Worm (Caenorhabditis elegans) whole organism, mixed stage, embryonic: ENCODE results near the gene lon-8.
"Not testable (repeated sequence)": the region's sequence is repeated elsewhere in the genome, so short reads cannot be mapped to it uniquely, and the experiment has no call there.

Experiments
- M03D4.4 ChIP-seq: sonication (generic microtip); optimal IDR thresholded peaks from 2 replicates; lab custom pipeline; 2017; ENCODE audit warnings: mild to moderate bottlenecking, missing genetic modification characterization, missing compliant biosample characterization
- bed-3 ChIP-seq: fragments of 200-800 bp; sonication (Bioruptor generic); optimal IDR thresholded peaks from 3 replicates; lab custom pipeline; 2018; ENCODE audit warnings: mild to moderate bottlenecking, missing genetic modification characterization, moderate library complexity, missing compliant biosample characterization
- blmp-1 ChIP-seq: fragments of 150-350 bp; optimal IDR thresholded peaks from 2 replicates; lab custom pipeline; 2014; ENCODE audit warnings: missing biosample characterization, missing genetic modification characterization
- ceh-39 ChIP-seq: fragments of 150-350 bp; optimal IDR thresholded peaks from 2 replicates; lab custom pipeline; 2014; ENCODE audit warnings: missing biosample characterization, missing genetic modification characterization
- ceh-83 ChIP-seq: fragments of 200-800 bp; sonication (Bioruptor generic); optimal IDR thresholded peaks from 2 replicates; lab custom pipeline; 2018; ENCODE audit warnings: mild to moderate bottlenecking, missing genetic modification characterization, missing compliant biosample characterization
- cnd-1 ChIP-seq: fragments of 200-800 bp; sonication (Bioruptor generic); optimal IDR thresholded peaks from 2 replicates; lab custom pipeline; 2018; ENCODE audit warnings: mild to moderate bottlenecking, missing genetic modification characterization, missing compliant biosample characterization
- drap-1 ChIP-seq: fragments of 200-800 bp; sonication (Bioruptor generic); optimal IDR thresholded peaks from 3 replicates; lab custom pipeline; 2018; ENCODE audit warnings: mild to moderate bottlenecking, missing genetic modification characterization, missing compliant biosample characterization
- elt-1 ChIP-seq: sonication (generic microtip); optimal IDR thresholded peaks from 2 replicates; lab custom pipeline; 2017; ENCODE audit warnings: missing genetic modification characterization, mild to moderate bottlenecking, missing compliant biosample characterization, antibody characterized with exemption, moderate library complexity, borderline replicate concordance; ENCODE audit not compliant: insufficient read depth
- elt-3 ChIP-seq: fragments of 150-350 bp; optimal IDR thresholded peaks from 2 replicates; lab custom pipeline; 2014; ENCODE audit warnings: missing biosample characterization, missing genetic modification characterization
- flh-1 ChIP-seq: fragments of 200-800 bp; sonication (Bioruptor generic); optimal IDR thresholded peaks from 2 replicates; lab custom pipeline; 2018; ENCODE audit warnings: mild to moderate bottlenecking, missing genetic modification characterization, moderate library complexity, missing compliant biosample characterization
- ham-2 ChIP-seq: fragments of 200-800 bp; sonication (Bioruptor generic); optimal IDR thresholded peaks from 2 replicates; lab custom pipeline; 2018; ENCODE audit warnings: mild to moderate bottlenecking, missing genetic modification characterization, missing compliant biosample characterization
- hlh-1 ChIP-seq: fragments of 150-350 bp; optimal IDR thresholded peaks from 2 replicates; lab custom pipeline; 2014; ENCODE audit warnings: missing biosample characterization, missing genetic modification reagents, missing genetic modification characterization
- lin-13 ChIP-seq: fragments of 150-350 bp; optimal IDR thresholded peaks from 2 replicates; lab custom pipeline; 2014; ENCODE audit warnings: missing biosample characterization, missing genetic modification characterization
- lin-32 ChIP-seq: fragments of 200-800 bp; sonication (Bioruptor generic); optimal IDR thresholded peaks from 2 replicates; lab custom pipeline; 2018; ENCODE audit warnings: mild to moderate bottlenecking, missing genetic modification characterization, missing compliant biosample characterization
- lsy-2 ChIP-seq: fragments of 150-350 bp; optimal IDR thresholded peaks from 2 replicates; lab custom pipeline; 2014; ENCODE audit warnings: missing biosample characterization, missing genetic modification characterization
- mab-5 ChIP-seq: fragments of 150-350 bp; optimal IDR thresholded peaks from 2 replicates; lab custom pipeline; 2014; ENCODE audit warnings: missing biosample characterization, missing genetic modification characterization
- mls-2 ChIP-seq: sonication (generic microtip); optimal IDR thresholded peaks from 2 replicates; lab custom pipeline; 2016; ENCODE audit warnings: mild to moderate bottlenecking, missing genetic modification characterization, moderate library complexity, missing compliant biosample characterization
- nhr-12 ChIP-seq: fragments of 150-350 bp; optimal IDR thresholded peaks from 2 replicates; lab custom pipeline; 2014; ENCODE audit warnings: missing biosample characterization, missing genetic modification characterization
- nhr-2 ChIP-seq: fragments of 150-350 bp; optimal IDR thresholded peaks from 2 replicates; lab custom pipeline; 2014; ENCODE audit warnings: missing biosample characterization, missing genetic modification characterization
- nhr-28 ChIP-seq: fragments of 150-350 bp; optimal IDR thresholded peaks from 2 replicates; lab custom pipeline; 2014; ENCODE audit warnings: missing biosample characterization, missing genetic modification characterization
- nhr-76 ChIP-seq: sonication (generic microtip); optimal IDR thresholded peaks from 2 replicates; lab custom pipeline; 2017; ENCODE audit warnings: missing biosample characterization, missing genetic modification characterization
- pha-4 ChIP-seq: fragments of 150-350 bp; optimal IDR thresholded peaks from 2 replicates; lab custom pipeline; 2018; ENCODE audit warnings: missing biosample characterization, missing genetic modification reagents, missing genetic modification characterization
- sem-2 ChIP-seq: fragments of 200-800 bp; sonication (Bioruptor generic); optimal IDR thresholded peaks from 2 replicates; lab custom pipeline; 2018; ENCODE audit warnings: mild to moderate bottlenecking, missing genetic modification characterization, missing compliant biosample characterization
- snpc-4 ChIP-seq: fragments of 150-350 bp; optimal IDR thresholded peaks from 2 replicates; lab custom pipeline; 2014; ENCODE audit warnings: missing biosample characterization, missing genetic modification characterization
- sptf-1 ChIP-seq: sonication (generic microtip); optimal IDR thresholded peaks from 2 replicates; lab custom pipeline; 2017; ENCODE audit warnings: mild to moderate bottlenecking, missing genetic modification characterization, moderate library complexity, missing compliant biosample characterization
- tbx-8 ChIP-seq: fragments of 200-800 bp; sonication (Bioruptor generic); optimal IDR thresholded peaks from 2 replicates; lab custom pipeline; 2018; ENCODE audit warnings: mild to moderate bottlenecking, missing genetic modification characterization, moderate library complexity, missing compliant biosample characterization
- unc-120 ChIP-seq: sonication (generic microtip); optimal IDR thresholded peaks from 2 replicates; lab custom pipeline; 2017; ENCODE audit warnings: missing genetic modification characterization, missing compliant biosample characterization; ENCODE audit not compliant: poor library complexity, severe bottlenecking
- unc-39 ChIP-seq: fragments of 150-350 bp; optimal IDR thresholded peaks from 2 replicates; lab custom pipeline; 2014; ENCODE audit warnings: missing biosample characterization, missing genetic modification characterization
- unc-62 ChIP-seq: fragments of 150-350 bp; optimal IDR thresholded peaks from 2 replicates; lab custom pipeline; 2014; ENCODE audit warnings: missing biosample characterization, missing genetic modification reagents, missing genetic modification characterization
- zip-8 ChIP-seq: fragments of 150-350 bp; optimal IDR thresholded peaks from 2 replicates; lab custom pipeline; 2014; ENCODE audit warnings: missing biosample characterization, missing genetic modification characterization
- ztf-11 ChIP-seq: fragments of 150-350 bp; optimal IDR thresholded peaks from 2 replicates; lab custom pipeline; 2014; ENCODE audit warnings: missing biosample characterization, missing genetic modification characterization

Gene lon-8

ce11 chrV:18014116-18014515 is 12.9 kb upstream of the lon-8 start, which contains the start of gene srh-133:
TSS of gene srh-133 (minus strand) at chrV:18014216.
- no peak for TF ChIP-seq ztf-11
- no peak for TF ChIP-seq nhr-2 (tag; lab: Kevin White, UChicago)
- no peak for TF ChIP-seq nhr-12
- no peak for TF ChIP-seq bed-3 (GFP tag; lab: Kevin White, UChicago)
- TF ChIP-seq hlh-1 (tag; lab: Kevin White, UChicago): no peak
- no peak for TF ChIP-seq blmp-1 (tag; lab: Kevin White, UChicago)
- TF ChIP-seq lin-32 (GFP tag; lab: Kevin White, UChicago): no peak
- no peak for TF ChIP-seq ham-2 (GFP tag; lab: Kevin White, UChicago)
- TF ChIP-seq sem-2 (GFP tag; lab: Kevin White, UChicago): no peak
- no peak for TF ChIP-seq drap-1 (GFP tag; lab: Kevin White, UChicago)
- no peak for TF ChIP-seq ceh-39 (tag; lab: Kevin White, UChicago)
- TF ChIP-seq elt-1: no peak
- no peak for TF ChIP-seq lsy-2
- TF ChIP-seq snpc-4 (tag; lab: Kevin White, UChicago): no peak
- TF ChIP-seq lin-13 (tag; lab: Kevin White, UChicago): no peak

DNA sequence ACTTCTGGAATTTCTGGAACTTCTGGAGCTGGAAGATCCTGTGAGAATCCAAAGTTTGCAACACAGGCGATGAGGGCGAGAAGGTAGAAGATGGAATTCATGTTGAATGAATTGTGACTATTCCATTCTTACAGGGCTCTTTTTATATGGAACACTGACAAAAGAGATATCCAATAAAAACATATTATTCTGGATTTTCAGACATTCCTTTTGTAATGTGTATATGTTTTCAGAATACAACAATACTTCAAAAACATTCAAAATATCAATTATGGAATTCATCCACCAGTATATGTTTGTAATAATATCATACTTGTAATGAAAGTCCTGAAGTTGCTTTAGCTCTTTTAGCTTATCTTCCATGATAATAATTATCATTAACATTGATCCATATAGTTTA is 9.6 kb upstream of the lon-8 start, which contains the start of gene Y59A8B.26:
Gene Y59A8B.26 (minus strand): TSS at position 101 of the 400 bp plus-strand sequence.
- TF ChIP-seq lin-13, mab-5, nhr-28 (tag; lab: Kevin White, UChicago): not testable (repeated sequence)

DNA sequence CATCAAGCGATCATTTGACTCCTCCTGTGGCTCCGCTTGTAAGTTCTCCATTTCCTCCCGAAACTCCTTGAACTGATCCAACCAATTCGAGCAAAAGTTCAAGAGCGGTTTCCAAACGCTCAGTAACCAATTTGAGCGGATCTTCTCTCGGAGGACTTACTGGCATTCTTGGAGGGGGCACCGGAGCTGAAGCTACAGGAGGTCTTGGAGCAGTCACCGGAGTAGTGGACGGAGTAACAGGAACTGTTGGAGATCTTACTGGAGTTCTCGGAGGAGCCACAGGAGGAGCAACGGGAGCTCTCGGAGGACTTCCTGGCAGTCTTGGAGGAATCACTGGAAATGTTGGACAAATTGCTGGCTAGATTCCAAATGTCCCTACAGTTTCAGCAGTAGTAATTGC is 7.5 kb upstream of the lon-8 start:
- TF ChIP-seq sem-2 (GFP tag; lab: Kevin White, UChicago) (no peak), nhr-2 (tag; lab: Kevin White, UChicago) (no peak), zip-8 (tag; lab: Kevin White, UChicago) (no peak), unc-62 (GFP tag; lab: Kevin White, UChicago) (no peak), ceh-83 (GFP tag; lab: Kevin White, UChicago) (no peak), elt-3 (tag; lab: Kevin White, UChicago) (no peak), mls-2 (tag; lab: Kevin White, UChicago) (no peak), bed-3 (GFP tag; lab: Kevin White, UChicago) (no peak), unc-39 (no peak), ztf-11 (no peak), cnd-1 (tag; lab: Kevin White, UChicago) (no peak)

ce11 chrV:18006930-18007329 is 5.8 kb upstream of the lon-8 start, which contains the start of gene Y59A8B.19:
TSS of gene Y59A8B.19 (plus strand) at chrV:18007230.
- TF ChIP-seq M03D4.4; snpc-4 (tag; lab: Kevin White, UChicago); tbx-8 (GFP tag; lab: Kevin White, UChicago): not testable (repeated sequence)

ce11 chrV:18003876-18004275 is 2.7 kb upstream of the lon-8 start:
- TF ChIP-seq ceh-39 (tag; lab: Kevin White, UChicago) (no peak), lin-13 (tag; lab: Kevin White, UChicago) (no peak), lsy-2 (no peak), unc-39 (no peak), sptf-1 (no peak), nhr-28 (tag; lab: Kevin White, UChicago) (no peak), lin-32 (GFP tag; lab: Kevin White, UChicago) (no peak), ceh-83 (GFP tag; lab: Kevin White, UChicago) (no peak), blmp-1 (tag; lab: Kevin White, UChicago) (no peak), mls-2 (tag; lab: Kevin White, UChicago) (no peak), cnd-1 (tag; lab: Kevin White, UChicago) (no peak)

ce11 chrV:17985960-17986359 is 15.2 kb downstream of the lon-8 start, which contains the start of gene Y59A8B.21:
TSS of gene Y59A8B.21 (plus strand) at chrV:17986260.
- TF ChIP-seq lin-13 (tag; lab: Kevin White, UChicago): no peak
- TF ChIP-seq unc-120: no peak
- TF ChIP-seq mls-2 (tag; lab: Kevin White, UChicago): no peak
- TF ChIP-seq nhr-28 (tag; lab: Kevin White, UChicago): no peak
- TF ChIP-seq unc-62 (GFP tag; lab: Kevin White, UChicago): no peak
- TF ChIP-seq M03D4.4: no peak
- no peak for TF ChIP-seq nhr-12
- TF ChIP-seq lsy-2: no peak
- no peak for TF ChIP-seq bed-3 (GFP tag; lab: Kevin White, UChicago)
- TF ChIP-seq ceh-39 (tag; lab: Kevin White, UChicago): no peak
- TF ChIP-seq pha-4 (tag; lab: Kevin White, UChicago): no peak
- TF ChIP-seq flh-1 (GFP tag; lab: Kevin White, UChicago): no peak
- TF ChIP-seq nhr-76 (tag; lab: Kevin White, UChicago): no peak
- no peak for TF ChIP-seq elt-1
- TF ChIP-seq blmp-1 (tag; lab: Kevin White, UChicago): no peak
